Fruit fly (Drosophila melanogaster) Kc167 (cell line): ENCODE results near the gene Lcp65Aa.

Experiments used
- Myc ChIP-seq: fragments of >200 bp; optimal IDR thresholded peaks from 2 replicates; lab custom pipeline; 2017; ENCODE audit warnings: missing external identifiers
- Sin3A ChIP-seq: fragments of >200 bp; optimal IDR thresholded peaks from 2 replicates; lab custom pipeline; 2018; ENCODE audit warnings: missing external identifiers
- h ChIP-seq: fragments of >200 bp; optimal IDR thresholded peaks from 3 replicates; lab custom pipeline; 2018; ENCODE audit warnings: missing external identifiers
- insv ChIP-seq: fragments of >200 bp; optimal IDR thresholded peaks from 3 replicates; lab custom pipeline; 2018; ENCODE audit warnings: missing external identifiers
- psq ChIP-seq: fragments of >200 bp; optimal IDR thresholded peaks from 2 replicates; lab custom pipeline; 2017; ENCODE audit warnings: missing external identifiers
- ttk ChIP-seq: sonication (Bioruptor generic); optimal IDR thresholded peaks from 2 replicates; lab custom pipeline; 2017; ENCODE audit warnings: missing external identifiers

Lcp65Aa gene

dm6 chr3L:6129591-6129990 lies 21.5 kb upstream of the Lcp65Aa start:
- TF ChIP-seq ttk (lab: Kevin White, UChicago) (no peak), Myc (lab: Kevin White, UChicago) (no peak), insv (lab: Kevin White, UChicago) (no peak), Sin3A (no peak), h (no peak), psq (lab: Kevin White, UChicago) (no peak)

- TF ChIP-seq psq (lab: Kevin White, UChicago) (no peak), ttk (lab: Kevin White, UChicago) (no peak), h (no peak), insv (lab: Kevin White, UChicago) (no peak), Sin3A (no peak), Myc (lab: Kevin White, UChicago) (no peak)
Observed at dm6 chr3L:6130944-6131343, 20.2 kb upstream of the Lcp65Aa start, which contains the start of gene Lcp65Ag3. TSS of gene Lcp65Ag3 (minus strand) at chr3L:6130989.

dm6 chr3L:6132009-6132408 lies 19.1 kb upstream of the Lcp65Aa start, which contains the start of gene Cpr65Au:
TSS of gene Cpr65Au (minus strand) at chr3L:6132109.
- TF ChIP-seq insv (lab: Kevin White, UChicago), result no peak
- TF ChIP-seq Sin3A, result no peak
- TF ChIP-seq h, result no peak
- no peak for TF ChIP-seq psq (lab: Kevin White, UChicago)
- no peak for TF ChIP-seq ttk (lab: Kevin White, UChicago)
- no peak for TF ChIP-seq Myc (lab: Kevin White, UChicago)

DNA sequence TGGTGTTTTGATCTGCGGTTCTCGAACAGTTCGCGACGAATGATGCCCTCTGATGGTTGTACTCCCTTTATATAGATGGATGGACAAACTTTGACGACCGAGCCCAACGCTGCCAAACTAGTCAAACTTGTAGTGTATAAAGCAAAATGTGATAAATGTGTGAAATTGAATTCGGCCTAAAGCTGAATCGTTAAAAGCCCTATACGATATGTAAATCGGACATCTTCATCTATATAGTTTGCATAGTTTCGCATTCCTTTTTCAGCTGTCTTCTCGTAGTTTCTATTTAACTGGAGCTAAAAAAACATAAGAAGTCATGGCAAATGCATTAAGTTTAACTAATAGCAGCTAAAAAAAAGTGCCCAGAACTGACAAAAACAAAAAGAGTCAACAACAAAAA lies 17.6 kb upstream of the Lcp65Aa start, which contains the start of gene Lcp65Ag2:
Gene Lcp65Ag2, minus strand, starts transcription at position 48 of the 400 bp plus-strand sequence.
- TF ChIP-seq h (no peak), psq (lab: Kevin White, UChicago) (no peak), Myc (lab: Kevin White, UChicago) (no peak), ttk (lab: Kevin White, UChicago) (no peak), Sin3A (no peak), insv (lab: Kevin White, UChicago) (no peak)

dm6 chr3L:6135174-6135573 lies 15.9 kb upstream of the Lcp65Aa start, which contains the start of gene Lcp65Ag1:
TSS of gene Lcp65Ag1 (minus strand) at chr3L:6135274.
- TF ChIP-seq ttk (lab: Kevin White, UChicago) (no peak), psq (lab: Kevin White, UChicago) (no peak), Myc (lab: Kevin White, UChicago) (no peak), insv (lab: Kevin White, UChicago) (no peak), Sin3A (no peak), h (no peak)

- TF ChIP-seq psq (lab: Kevin White, UChicago), result no peak
Observed at dm6 chr3L:6136691-6137090, 14.4 kb upstream of the Lcp65Aa start, which contains the start of gene Lcp65Af. TSS of gene Lcp65Af (minus strand) at chr3L:6136791.

dm6 chr3L:6138018-6138417 lies 13.1 kb upstream of the Lcp65Aa start, which contains the start of gene Lcp65Ae:
TSS of gene Lcp65Ae (minus strand) at chr3L:6138118.
- TF ChIP-seq psq (lab: Kevin White, UChicago) (no peak), Sin3A (no peak), ttk (lab: Kevin White, UChicago) (no peak), insv (lab: Kevin White, UChicago) (no peak), Myc (lab: Kevin White, UChicago) (no peak), h (no peak)

- TF ChIP-seq psq (lab: Kevin White, UChicago) (no peak), ttk (lab: Kevin White, UChicago) (no peak), h (no peak), insv (lab: Kevin White, UChicago) (no peak), Sin3A (no peak), Myc (lab: Kevin White, UChicago) (no peak)
Observed at dm6 chr3L:6138586-6138985, 12.5 kb upstream of the Lcp65Aa start.

DNA sequence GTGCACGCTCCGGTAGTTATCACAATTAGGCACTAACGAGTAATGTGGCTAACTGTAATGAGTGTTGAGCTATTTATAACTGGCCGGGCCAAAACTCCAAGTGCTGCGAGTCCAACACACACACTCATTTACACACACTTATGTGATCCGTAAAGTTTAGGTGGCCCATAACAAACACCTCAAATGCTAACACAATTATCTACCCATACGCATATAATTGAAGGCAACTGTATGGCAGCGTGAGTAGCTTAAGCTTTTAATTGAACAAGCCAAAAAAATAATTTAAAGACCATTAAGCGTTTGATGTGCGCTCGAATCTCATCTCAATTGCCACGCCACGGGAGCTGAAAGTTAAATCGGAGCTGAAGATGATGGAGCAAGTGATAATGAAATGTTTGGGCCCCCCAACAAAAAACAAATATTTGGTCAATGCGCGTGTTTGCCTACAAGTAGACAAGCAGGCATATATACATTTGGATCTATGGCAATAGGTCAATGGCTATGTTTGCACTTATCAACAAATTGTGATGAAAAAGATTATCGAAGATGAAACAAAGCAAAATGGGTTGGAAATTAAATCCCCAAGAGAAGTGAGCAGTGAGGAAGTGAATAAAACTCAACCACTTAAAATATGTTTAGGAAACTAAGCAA lies 11.1 kb upstream of the Lcp65Aa start, which contains the start of gene Cpr65Av:
Gene Cpr65Av, minus strand, starts transcription at position 51 of the 651 bp plus-strand sequence.
- TF ChIP-seq h, result no peak
- no peak for TF ChIP-seq ttk (lab: Kevin White, UChicago)
- TF ChIP-seq insv (lab: Kevin White, UChicago), result no peak
- TF ChIP-seq psq (lab: Kevin White, UChicago), result no peak
- TF ChIP-seq Myc (lab: Kevin White, UChicago), result no peak
- TF ChIP-seq Sin3A, result no peak

dm6 chr3L:6140771-6141472 lies 10.2 kb upstream of the Lcp65Aa start:
- no peak for TF ChIP-seq Sin3A
- TF ChIP-seq psq (lab: Kevin White, UChicago), result no peak
- TF ChIP-seq h, result no peak
- no peak for TF ChIP-seq insv (lab: Kevin White, UChicago)
- TF ChIP-seq Myc (lab: Kevin White, UChicago), result no peak
- TF ChIP-seq ttk (lab: Kevin White, UChicago), result no peak

dm6 chr3L:6141538-6141937 lies 9.6 kb upstream of the Lcp65Aa start:
- no peak for TF ChIP-seq ttk (lab: Kevin White, UChicago)

- TF ChIP-seq psq (lab: Kevin White, UChicago), result no peak
- no peak for TF ChIP-seq h
- TF ChIP-seq Myc (lab: Kevin White, UChicago), result no peak
Observed at dm6 chr3L:6142313-6142712, 8.8 kb upstream of the Lcp65Aa start, which contains the start of gene Cpr65Aw. TSS of gene Cpr65Aw (minus strand) at chr3L:6142413.
